Worm (Caenorhabditis elegans) whole organism, L4 larva: Measurements from ENCODE around the gene K05F1.14.

ENCODE experiments used
- D1046.2 ChIP-seq: fragments of 200-800 bp; sonication (Bioruptor generic); IDR thresholded peaks from 2 replicates; pipeline ENCODE4 v1.3.6; 2022; ENCODE audit warnings: missing genetic modification characterization, missing compliant biosample characterization
- F10B5.3 ChIP-seq: sonication (generic microtip); optimal IDR thresholded peaks from 2 replicates; lab custom pipeline; 2016; ENCODE audit warnings: mild to moderate bottlenecking, missing genetic modification characterization, missing compliant biosample characterization
- F26F4.8 ChIP-seq: fragments of 200-800 bp; sonication (Bioruptor generic); conservative IDR thresholded peaks from 2 replicates; pipeline ENCODE4 v1.3.6; 2022; ENCODE audit warnings: missing genetic modification characterization, missing compliant biosample characterization
- F37D6.2 ChIP-seq: sonication (generic microtip); optimal IDR thresholded peaks from 2 replicates; lab custom pipeline; 2016; ENCODE audit warnings: mild to moderate bottlenecking, missing genetic modification characterization, missing compliant biosample characterization
- F49E8.2 ChIP-seq: sonication (generic microtip); optimal IDR thresholded peaks from 2 replicates; lab custom pipeline; 2016; ENCODE audit warnings: missing compliant biosample characterization, mild to moderate bottlenecking, missing genetic modification characterization, borderline replicate concordance
- Y5F2A.4 ChIP-seq: fragments of 200-800 bp; sonication (Bioruptor generic); optimal IDR thresholded peaks from 2 replicates; lab custom pipeline; 2018; ENCODE audit warnings: mild to moderate bottlenecking, missing genetic modification characterization, missing compliant biosample characterization
- attf-4 ChIP-seq: sonication (generic microtip); optimal IDR thresholded peaks from 3 replicates; lab custom pipeline; 2017; ENCODE audit warnings: missing biosample characterization, missing genetic modification characterization
- ceh-44 ChIP-seq: fragments of 200-800 bp; sonication (Bioruptor generic); IDR thresholded peaks from 2 replicates; pipeline ENCODE4 v1.3.6; 2022; ENCODE audit warnings: missing genetic modification reagents, missing genetic modification characterization, missing compliant biosample characterization
- ctbp-1 ChIP-seq: fragments of 200-800 bp; sonication (Bioruptor generic); IDR thresholded peaks from 2 replicates; pipeline ENCODE4 v1.3.6; 2022; ENCODE audit warnings: missing genetic modification reagents, missing genetic modification characterization, missing compliant biosample characterization
- daf-12 ChIP-seq: fragments of 150-350 bp; optimal IDR thresholded peaks from 2 replicates; lab custom pipeline; 2014; ENCODE audit warnings: missing biosample characterization, missing genetic modification reagents, missing genetic modification characterization
- dmd-6 ChIP-seq: fragments of 200-800 bp; sonication (Bioruptor generic); IDR thresholded peaks from 2 replicates; pipeline ENCODE4 v1.3.6; 2022; ENCODE audit warnings: missing genetic modification reagents, missing genetic modification characterization, missing compliant biosample characterization
- egl-43 ChIP-seq: fragments of 200-800 bp; sonication (Bioruptor generic); IDR thresholded peaks from 2 replicates; pipeline ENCODE4 v1.3.6; 2022; ENCODE audit warnings: missing genetic modification reagents, missing genetic modification characterization, missing compliant biosample characterization
- fkh-10 ChIP-seq: fragments of 150-350 bp; optimal IDR thresholded peaks from 2 replicates; lab custom pipeline; 2014; ENCODE audit warnings: missing biosample characterization, missing genetic modification reagents, missing genetic modification characterization
- hif-1 ChIP-seq, 2 experiments: sonication (generic microtip); optimal IDR thresholded peaks; 2 replicates each; lab custom pipeline; 2016 to 2017; ENCODE audit warnings: missing compliant biosample characterization in 2 of 2, missing genetic modification characterization in 2 of 2, missing genetic modification reagents in 2 of 2, missing genotype in 2 of 2, mild to moderate bottlenecking in 1 of 2
- hlh-11 ChIP-seq: fragments of 200-800 bp; sonication (Bioruptor generic); optimal IDR thresholded peaks from 2 replicates; lab custom pipeline; 2018; ENCODE audit warnings: mild to moderate bottlenecking, missing genetic modification characterization, missing compliant biosample characterization
- hmg-1.1 ChIP-seq: fragments of 200-800 bp; sonication (Bioruptor generic); IDR thresholded peaks from 2 replicates; pipeline ENCODE4 v1.3.6; 2022; ENCODE audit warnings: missing genetic modification reagents, missing genetic modification characterization, missing compliant biosample characterization
- lin-1 ChIP-seq: fragments of 200-800 bp; sonication (Bioruptor generic); IDR thresholded peaks from 2 replicates; pipeline ENCODE4 v1.3.6; 2022; ENCODE audit warnings: missing genetic modification reagents, missing genetic modification characterization, missing compliant biosample characterization
- lin-29 ChIP-seq: fragments of 200-800 bp; sonication (Bioruptor generic); IDR thresholded peaks from 2 replicates; pipeline ENCODE4 v1.3.6; 2022; ENCODE audit warnings: missing genetic modification reagents, missing genetic modification characterization, missing compliant biosample characterization
- lir-3 ChIP-seq: sonication (generic microtip); optimal IDR thresholded peaks from 2 replicates; lab custom pipeline; 2016; ENCODE audit warnings: mild to moderate bottlenecking, missing genetic modification characterization, missing compliant biosample characterization
- madf-5 ChIP-seq, 2 experiments: fragments of 200-800 bp; sonication (Bioruptor generic); IDR thresholded peaks; 2 replicates each; pipeline ENCODE4 v1.3.6; 2022; ENCODE audit warnings: missing compliant biosample characterization in 2 of 2, missing genetic modification characterization in 2 of 2
- madf-9 ChIP-seq: fragments of 200-800 bp; sonication (Bioruptor generic); conservative IDR thresholded peaks from 2 replicates; pipeline ENCODE4 v1.3.6; 2022; ENCODE audit warnings: missing genetic modification reagents, missing genetic modification characterization, missing compliant biosample characterization
- mdt-29 ChIP-seq: fragments of 200-800 bp; sonication (Bioruptor generic); IDR thresholded peaks from 2 replicates; pipeline ENCODE4 v1.3.6; 2022; ENCODE audit warnings: missing genetic modification reagents, missing genetic modification characterization, missing compliant biosample characterization
- mes-2 ChIP-seq: sonication (generic microtip); optimal IDR thresholded peaks from 2 replicates; lab custom pipeline; 2016; ENCODE audit warnings: missing genotype, mild to moderate bottlenecking, missing genetic modification characterization, missing compliant biosample characterization; ENCODE audit not compliant: poor library complexity, severe bottlenecking
- mxl-3 ChIP-seq: fragments of 200-800 bp; sonication (Bioruptor generic); optimal IDR thresholded peaks from 2 replicates; lab custom pipeline; 2018; ENCODE audit warnings: mild to moderate bottlenecking, missing genetic modification characterization, missing compliant biosample characterization
- nhr-102 ChIP-seq: sonication (generic microtip); optimal IDR thresholded peaks from 2 replicates; lab custom pipeline; 2016; ENCODE audit warnings: mild to moderate bottlenecking, missing genetic modification characterization, moderate library complexity, missing compliant biosample characterization
- nhr-11 ChIP-seq: fragments of 150-350 bp; optimal IDR thresholded peaks from 2 replicates; lab custom pipeline; 2014; ENCODE audit warnings: missing biosample characterization, missing genetic modification characterization
- nhr-111 ChIP-seq: fragments of 200-800 bp; sonication (Bioruptor generic); optimal IDR thresholded peaks from 2 replicates; lab custom pipeline; 2018; ENCODE audit warnings: mild to moderate bottlenecking, missing genetic modification characterization, missing compliant biosample characterization
- nhr-237 ChIP-seq: sonication (generic microtip); optimal IDR thresholded peaks from 2 replicates; lab custom pipeline; 2017; ENCODE audit warnings: missing biosample characterization, missing genetic modification characterization
- nhr-28 ChIP-seq: fragments of 150-350 bp; optimal IDR thresholded peaks from 2 replicates; lab custom pipeline; 2014; ENCODE audit warnings: missing biosample characterization, missing genetic modification characterization
- nhr-41 ChIP-seq: fragments of 200-800 bp; sonication (Bioruptor generic); IDR thresholded peaks from 2 replicates; pipeline ENCODE4 v1.3.6; 2022; ENCODE audit warnings: missing genetic modification reagents, missing genetic modification characterization, missing compliant biosample characterization
- nhr-42 ChIP-seq: fragments of 200-800 bp; sonication (Bioruptor generic); IDR thresholded peaks from 2 replicates; pipeline ENCODE4 v1.3.6; 2022; ENCODE audit warnings: missing genetic modification characterization, missing compliant biosample characterization
- nhr-76 ChIP-seq: fragments of 150-350 bp; optimal IDR thresholded peaks from 2 replicates; lab custom pipeline; 2014; ENCODE audit warnings: missing biosample characterization, missing genetic modification characterization
- nhr-77 ChIP-seq: fragments of 150-350 bp; optimal IDR thresholded peaks from 2 replicates; lab custom pipeline; 2014; ENCODE audit warnings: missing biosample characterization, missing genetic modification characterization
- pha-4 ChIP-seq, 2 experiments: fragments of 150-350 bp in 1 of 2; fragments of 200-800 bp in 1 of 2; sonication (Bioruptor generic) in 1 of 2; IDR thresholded peaks in 1 of 2; optimal IDR thresholded peaks in 1 of 2; 2 replicates each; pipeline versions ENCODE4 v1.3.6 to Lab custom; 2014 to 2022; ENCODE audit warnings: missing genetic modification characterization in 2 of 2, missing genetic modification reagents in 2 of 2, missing biosample characterization in 1 of 2, missing compliant biosample characterization in 1 of 2
- saeg-2 ChIP-seq: fragments of 200-800 bp; sonication (Bioruptor generic); IDR thresholded peaks from 2 replicates; pipeline ENCODE4 v1.3.6; 2022; ENCODE audit warnings: missing genetic modification reagents, missing genetic modification characterization, missing compliant biosample characterization
- snpc-1.2 ChIP-seq: fragments of 200-800 bp; sonication (Bioruptor generic); IDR thresholded peaks from 2 replicates; pipeline ENCODE4 v1.3.6; 2022; ENCODE audit warnings: missing genetic modification reagents, missing genetic modification characterization, missing compliant biosample characterization
- tag-97 ChIP-seq: fragments of 200-800 bp; sonication (Bioruptor generic); IDR thresholded peaks from 2 replicates; pipeline ENCODE4 v1.3.6; 2022; ENCODE audit warnings: missing genetic modification characterization, missing compliant biosample characterization
- tra-1 ChIP-seq: fragments of 200-800 bp; sonication (Bioruptor generic); IDR thresholded peaks from 2 replicates; pipeline ENCODE4 v1.3.6; 2022; ENCODE audit warnings: missing genetic modification reagents, missing genetic modification characterization, missing compliant biosample characterization
- unc-130 ChIP-seq: sonication (generic microtip); optimal IDR thresholded peaks from 2 replicates; lab custom pipeline; 2016; ENCODE audit warnings: missing genetic modification reagents, missing genetic modification characterization, missing compliant biosample characterization
- zip-2 ChIP-seq: fragments of 150-350 bp; optimal IDR thresholded peaks from 2 replicates; lab custom pipeline; 2014; ENCODE audit warnings: missing biosample characterization, missing genetic modification characterization

The K05F1.14 gene

ce11 chrII:5804288-5804687 lies 11.9 kb upstream of the K05F1.14 start (continued):
- TF ChIP-seq nhr-11 (tag; lab: Kevin White, UChicago) (no peak), mxl-3 (GFP tag; lab: Kevin White, UChicago) (no peak), snpc-1.2 (GFP tag; lab: Robert Waterston, UW) (no peak), tag-97 (GFP tag; lab: Robert Waterston, UW) (no peak), hlh-11 (tag; lab: Kevin White, UChicago) (peak; percentile 21), unc-130 (GFP tag; lab: Kevin White, UChicago) (no peak), fkh-10 (GFP tag; lab: Kevin White, UChicago) (no peak), F37D6.2 (tag; lab: Kevin White, UChicago) (no peak), ceh-44 (GFP tag; lab: Robert Waterston, UW) (no peak), Y5F2A.4 (GFP tag; lab: Kevin White, UChicago) (no peak), mes-2 (tag; lab: Kevin White, UChicago) (no peak), ctbp-1 (no peak), F10B5.3 (tag; lab: Kevin White, UChicago) (no peak), madf-9 (GFP tag; lab: Robert Waterston, UW) (no peak), F26F4.8 (no peak), nhr-102 (tag; lab: Kevin White, UChicago) (no peak)
- TF ChIP-seq, all 104 proteins: peak for 8

- TF ChIP-seq pha-4 (GFP tag; IDR thresholded peaks at IDR 0.05; lab: Robert Waterston, UW) = no peak
- no peak for TF ChIP-seq pha-4 (tag; optimal IDR thresholded peaks at IDR 0.05; lab: Kevin White, UChicago)
- no peak for TF ChIP-seq lin-29 (GFP tag; lab: Robert Waterston, UW)
- no peak for TF ChIP-seq nhr-111 (GFP tag; lab: Kevin White, UChicago)
- TF ChIP-seq tra-1 (GFP tag; lab: Robert Waterston, UW) = no peak
- TF ChIP-seq nhr-102 (tag; lab: Kevin White, UChicago) = no peak
- TF ChIP-seq tag-97 (GFP tag; lab: Robert Waterston, UW) = no peak
- no peak for TF ChIP-seq nhr-76
- TF ChIP-seq Y5F2A.4 (GFP tag; lab: Kevin White, UChicago) = no peak
- TF ChIP-seq nhr-28 (tag; lab: Kevin White, UChicago) = no peak
Observed at ce11 chrII:5801075-5801474, 8.7 kb upstream of the K05F1.14 start, which contains the start of the genes K05F1.9 and K05F1.1. K05F1.9 (minus strand) TSS chrII:5801175. K05F1.1 (plus strand) TSS chrII:5801382.

ce11 chrII:5799553-5799952 lies 7.2 kb upstream of the K05F1.14 start, which contains the start of gene K05F1.8:
K05F1.8 (minus strand) TSS chrII:5799653.
- no peak for TF ChIP-seq Y5F2A.4 (GFP tag; lab: Kevin White, UChicago)
- no peak for TF ChIP-seq zip-2 (tag; lab: Kevin White, UChicago)
- no peak for TF ChIP-seq nhr-237
- no peak for TF ChIP-seq F49E8.2
- TF ChIP-seq madf-5 (GFP tag; IDR thresholded peaks at IDR 0.05; lab: Robert Waterston, UW) = no peak
- no peak for TF ChIP-seq D1046.2 (GFP tag; lab: Robert Waterston, UW)
- TF ChIP-seq dmd-6 (GFP tag; lab: Robert Waterston, UW) = no peak

ce11 chrII:5797348-5797977 lies 5.1 kb upstream of the K05F1.14 start, which contains the start of the genes msp-63 and msp-142:
msp-63 (minus strand) TSS chrII:5797448.
msp-142 (plus strand) TSS chrII:5797927.
- TF ChIP-seq daf-12 (tag; lab: Kevin White, UChicago) (no peak), nhr-41 (GFP tag; lab: Robert Waterston, UW) (no peak), hif-1 (tag; optimal IDR thresholded peaks at IDR 0.05; lab: Kevin White, UChicago) (no peak), mdt-29 (GFP tag; lab: Robert Waterston, UW) (no peak), nhr-42 (no peak), egl-43 (GFP tag; lab: Robert Waterston, UW) (no peak), lin-1 (GFP tag; lab: Robert Waterston, UW) (no peak), lir-3 (no peak), Y5F2A.4 (GFP tag; lab: Kevin White, UChicago) (no peak), hmg-1.1 (GFP tag; lab: Robert Waterston, UW) (no peak), nhr-77 (no peak), D1046.2 (GFP tag; lab: Robert Waterston, UW) (no peak), attf-4 (tag; lab: Kevin White, UChicago) (no peak), saeg-2 (no peak)
- TF ChIP-seq, all 104 proteins: peak for 0
